Worm (Caenorhabditis elegans) whole organism, mixed stage, embryonic: ENCODE data around the gene suds-3.

Experiments
- M03D4.4 ChIP-seq: sonication (generic microtip); optimal IDR thresholded peaks from 2 replicates; lab custom pipeline; 2017; ENCODE audit warnings: mild to moderate bottlenecking, missing genetic modification characterization, missing compliant biosample characterization
- bed-3 ChIP-seq: fragments of 200-800 bp; sonication (Bioruptor generic); optimal IDR thresholded peaks from 3 replicates; lab custom pipeline; 2018; ENCODE audit warnings: mild to moderate bottlenecking, missing genetic modification characterization, moderate library complexity, missing compliant biosample characterization
- blmp-1 ChIP-seq: fragments of 150-350 bp; optimal IDR thresholded peaks from 2 replicates; lab custom pipeline; 2014; ENCODE audit warnings: missing biosample characterization, missing genetic modification characterization
- ceh-39 ChIP-seq: fragments of 150-350 bp; optimal IDR thresholded peaks from 2 replicates; lab custom pipeline; 2014; ENCODE audit warnings: missing biosample characterization, missing genetic modification characterization
- ceh-43 ChIP-seq: fragments of 200-800 bp; sonication (Bioruptor generic); optimal IDR thresholded peaks from 2 replicates; lab custom pipeline; 2018; ENCODE audit warnings: mild to moderate bottlenecking, missing genetic modification characterization, moderate library complexity, missing compliant biosample characterization
- ceh-83 ChIP-seq: fragments of 200-800 bp; sonication (Bioruptor generic); optimal IDR thresholded peaks from 2 replicates; lab custom pipeline; 2018; ENCODE audit warnings: mild to moderate bottlenecking, missing genetic modification characterization, missing compliant biosample characterization
- ces-1 ChIP-seq: fragments of 150-350 bp; optimal IDR thresholded peaks from 2 replicates; lab custom pipeline; 2014; ENCODE audit warnings: missing biosample characterization, missing genetic modification reagents, missing genetic modification characterization
- cnd-1 ChIP-seq: fragments of 200-800 bp; sonication (Bioruptor generic); optimal IDR thresholded peaks from 2 replicates; lab custom pipeline; 2018; ENCODE audit warnings: mild to moderate bottlenecking, missing genetic modification characterization, missing compliant biosample characterization
- drap-1 ChIP-seq: fragments of 200-800 bp; sonication (Bioruptor generic); optimal IDR thresholded peaks from 3 replicates; lab custom pipeline; 2018; ENCODE audit warnings: mild to moderate bottlenecking, missing genetic modification characterization, missing compliant biosample characterization
- elt-1 ChIP-seq: sonication (generic microtip); optimal IDR thresholded peaks from 2 replicates; lab custom pipeline; 2017; ENCODE audit warnings: missing genetic modification characterization, mild to moderate bottlenecking, missing compliant biosample characterization, antibody characterized with exemption, moderate library complexity, borderline replicate concordance; ENCODE audit not compliant: insufficient read depth
- elt-3 ChIP-seq: fragments of 150-350 bp; optimal IDR thresholded peaks from 2 replicates; lab custom pipeline; 2014; ENCODE audit warnings: missing biosample characterization, missing genetic modification characterization
- flh-1 ChIP-seq: fragments of 200-800 bp; sonication (Bioruptor generic); optimal IDR thresholded peaks from 2 replicates; lab custom pipeline; 2018; ENCODE audit warnings: mild to moderate bottlenecking, missing genetic modification characterization, moderate library complexity, missing compliant biosample characterization
- ham-2 ChIP-seq: fragments of 200-800 bp; sonication (Bioruptor generic); optimal IDR thresholded peaks from 2 replicates; lab custom pipeline; 2018; ENCODE audit warnings: mild to moderate bottlenecking, missing genetic modification characterization, missing compliant biosample characterization
- hlh-1 ChIP-seq: fragments of 150-350 bp; optimal IDR thresholded peaks from 2 replicates; lab custom pipeline; 2014; ENCODE audit warnings: missing biosample characterization, missing genetic modification reagents, missing genetic modification characterization
- lin-13 ChIP-seq: fragments of 150-350 bp; optimal IDR thresholded peaks from 2 replicates; lab custom pipeline; 2014; ENCODE audit warnings: missing biosample characterization, missing genetic modification characterization
- lin-32 ChIP-seq: fragments of 200-800 bp; sonication (Bioruptor generic); optimal IDR thresholded peaks from 2 replicates; lab custom pipeline; 2018; ENCODE audit warnings: mild to moderate bottlenecking, missing genetic modification characterization, missing compliant biosample characterization
- lsy-2 ChIP-seq: fragments of 150-350 bp; optimal IDR thresholded peaks from 2 replicates; lab custom pipeline; 2014; ENCODE audit warnings: missing biosample characterization, missing genetic modification characterization
- mab-5 ChIP-seq: fragments of 150-350 bp; optimal IDR thresholded peaks from 2 replicates; lab custom pipeline; 2014; ENCODE audit warnings: missing biosample characterization, missing genetic modification characterization
- mep-1 ChIP-seq: fragments of 150-350 bp; optimal IDR thresholded peaks from 2 replicates; lab custom pipeline; 2017; ENCODE audit warnings: missing biosample characterization, missing genetic modification reagents, missing genetic modification characterization, inconsistent platforms
- mls-2 ChIP-seq: sonication (generic microtip); optimal IDR thresholded peaks from 2 replicates; lab custom pipeline; 2016; ENCODE audit warnings: mild to moderate bottlenecking, missing genetic modification characterization, moderate library complexity, missing compliant biosample characterization
- nhr-12 ChIP-seq: fragments of 150-350 bp; optimal IDR thresholded peaks from 2 replicates; lab custom pipeline; 2014; ENCODE audit warnings: missing biosample characterization, missing genetic modification characterization
- nhr-2 ChIP-seq: fragments of 150-350 bp; optimal IDR thresholded peaks from 2 replicates; lab custom pipeline; 2014; ENCODE audit warnings: missing biosample characterization, missing genetic modification characterization
- nhr-237 ChIP-seq: fragments of 150-350 bp; optimal IDR thresholded peaks from 2 replicates; lab custom pipeline; 2014; ENCODE audit warnings: missing biosample characterization, missing genetic modification characterization
- nhr-28 ChIP-seq: fragments of 150-350 bp; optimal IDR thresholded peaks from 2 replicates; lab custom pipeline; 2014; ENCODE audit warnings: missing biosample characterization, missing genetic modification characterization
- nhr-76 ChIP-seq: sonication (generic microtip); optimal IDR thresholded peaks from 2 replicates; lab custom pipeline; 2017; ENCODE audit warnings: missing biosample characterization, missing genetic modification characterization
- pha-4 ChIP-seq: fragments of 150-350 bp; optimal IDR thresholded peaks from 2 replicates; lab custom pipeline; 2018; ENCODE audit warnings: missing biosample characterization, missing genetic modification reagents, missing genetic modification characterization
- sem-2 ChIP-seq: fragments of 200-800 bp; sonication (Bioruptor generic); optimal IDR thresholded peaks from 2 replicates; lab custom pipeline; 2018; ENCODE audit warnings: mild to moderate bottlenecking, missing genetic modification characterization, missing compliant biosample characterization
- snpc-4 ChIP-seq: fragments of 150-350 bp; optimal IDR thresholded peaks from 2 replicates; lab custom pipeline; 2014; ENCODE audit warnings: missing biosample characterization, missing genetic modification characterization
- sptf-1 ChIP-seq: sonication (generic microtip); optimal IDR thresholded peaks from 2 replicates; lab custom pipeline; 2017; ENCODE audit warnings: mild to moderate bottlenecking, missing genetic modification characterization, moderate library complexity, missing compliant biosample characterization
- tbx-8 ChIP-seq: fragments of 200-800 bp; sonication (Bioruptor generic); optimal IDR thresholded peaks from 2 replicates; lab custom pipeline; 2018; ENCODE audit warnings: mild to moderate bottlenecking, missing genetic modification characterization, moderate library complexity, missing compliant biosample characterization
- unc-120 ChIP-seq: sonication (generic microtip); optimal IDR thresholded peaks from 2 replicates; lab custom pipeline; 2017; ENCODE audit warnings: missing genetic modification characterization, missing compliant biosample characterization; ENCODE audit not compliant: poor library complexity, severe bottlenecking
- unc-39 ChIP-seq: fragments of 150-350 bp; optimal IDR thresholded peaks from 2 replicates; lab custom pipeline; 2014; ENCODE audit warnings: missing biosample characterization, missing genetic modification characterization
- unc-62 ChIP-seq: fragments of 150-350 bp; optimal IDR thresholded peaks from 2 replicates; lab custom pipeline; 2014; ENCODE audit warnings: missing biosample characterization, missing genetic modification reagents, missing genetic modification characterization
- zip-8 ChIP-seq: fragments of 150-350 bp; optimal IDR thresholded peaks from 2 replicates; lab custom pipeline; 2014; ENCODE audit warnings: missing biosample characterization, missing genetic modification characterization
- ztf-11 ChIP-seq: fragments of 150-350 bp; optimal IDR thresholded peaks from 2 replicates; lab custom pipeline; 2014; ENCODE audit warnings: missing biosample characterization, missing genetic modification characterization

The suds-3 gene

DNA sequence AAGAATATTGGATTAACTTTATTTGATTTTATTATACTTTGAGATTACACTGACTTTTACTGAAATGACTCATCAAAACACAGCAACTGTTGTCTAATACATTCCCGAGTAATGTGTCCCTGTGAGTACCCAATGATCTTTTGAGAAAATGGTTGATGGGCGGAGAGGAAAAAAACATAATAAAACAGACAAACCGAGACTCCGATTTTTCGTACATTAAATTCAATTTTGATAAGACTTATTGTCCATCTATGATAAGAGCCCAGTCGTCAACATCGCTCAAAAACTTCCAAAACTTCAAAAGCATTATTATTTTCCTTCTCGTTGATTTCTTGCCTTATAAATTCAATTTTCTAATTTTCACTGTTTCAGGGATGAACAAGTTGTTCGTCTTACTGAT, 20.0 kb downstream of the suds-3 start, which contains the start of gene ttr-46:
ttr-46 (plus strand) TSS at position 373 of the 400 bp plus-strand sequence.
- TF ChIP-seq lin-13 (no peak), hlh-1 (tag; lab: Kevin White, UChicago) (no peak), mls-2 (tag; lab: Kevin White, UChicago) (no peak), blmp-1 (tag; lab: Kevin White, UChicago) (no peak), unc-120 (tag; lab: Kevin White, UChicago) (no peak), ceh-43 (no peak)

DNA sequence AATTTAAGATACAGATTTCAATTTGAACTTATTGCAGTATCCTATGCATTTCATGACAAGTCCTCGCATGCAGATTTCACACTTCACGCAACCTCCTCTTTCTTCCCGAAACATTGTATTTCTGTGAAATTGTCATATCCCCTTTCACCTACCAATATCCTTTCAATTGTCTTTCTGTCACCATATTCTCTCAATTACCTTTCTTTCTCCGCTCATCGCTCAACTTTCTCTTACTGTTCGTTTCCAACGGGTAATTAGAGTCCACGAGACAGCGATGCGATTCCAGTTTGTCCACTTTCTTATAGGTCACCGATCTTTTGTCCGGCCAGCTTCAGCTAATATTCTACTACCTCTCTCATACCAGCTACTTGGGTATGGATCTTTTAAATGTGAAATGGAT, 21.6 kb downstream of the suds-3 start, which contains the start of gene mam-5:
mam-5 (plus strand) TSS at position 304 of the 400 bp plus-strand sequence.
- TF ChIP-seq snpc-4 (tag; lab: Kevin White, UChicago) (no peak), mep-1 (tag; lab: Kevin White, UChicago) (no peak), blmp-1 (tag; lab: Kevin White, UChicago) (peak; percentile 56), drap-1 (GFP tag; lab: Kevin White, UChicago) (no peak), nhr-2 (tag; lab: Kevin White, UChicago) (no peak), ceh-43 (no peak)
- TF ChIP-seq, all 35 proteins: peak for 1

- TF ChIP-seq nhr-12 (no peak), lin-32 (GFP tag; lab: Kevin White, UChicago) (no peak), cnd-1 (tag; lab: Kevin White, UChicago) (no peak), drap-1 (GFP tag; lab: Kevin White, UChicago) (no peak), sem-2 (GFP tag; lab: Kevin White, UChicago) (no peak), mab-5 (tag; lab: Kevin White, UChicago) (no peak), zip-8 (tag; lab: Kevin White, UChicago) (no peak), nhr-76 (tag; lab: Kevin White, UChicago) (no peak), snpc-4 (tag; lab: Kevin White, UChicago) (no peak), lsy-2 (tag; lab: Kevin White, UChicago) (no peak), M03D4.4 (tag; lab: Kevin White, UChicago) (no peak), ceh-39 (no peak), ham-2 (GFP tag; lab: Kevin White, UChicago) (no peak), unc-39 (tag; lab: Kevin White, UChicago) (no peak)
Measured at ce11 chrV:9958231-9958630, 27.4 kb downstream of the suds-3 start, which contains the start of gene anmt-3. Gene anmt-3, minus strand, starts transcription at chrV:9958331.

ce11 chrV:9958654-9959053, 27.8 kb downstream of the suds-3 start:
- TF ChIP-seq ham-2 (GFP tag; lab: Kevin White, UChicago) (no peak), M03D4.4 (tag; lab: Kevin White, UChicago) (no peak), nhr-237 (no peak), snpc-4 (tag; lab: Kevin White, UChicago) (no peak), mab-5 (tag; lab: Kevin White, UChicago) (peak; percentile 35), unc-120 (tag; lab: Kevin White, UChicago) (peak; percentile 66), unc-62 (GFP tag; lab: Kevin White, UChicago) (peak; percentile 66), nhr-76 (tag; lab: Kevin White, UChicago) (no peak), bed-3 (GFP tag; lab: Kevin White, UChicago) (no peak), ceh-83 (GFP tag; lab: Kevin White, UChicago) (no peak), lin-13 (no peak), tbx-8 (GFP tag; lab: Kevin White, UChicago) (no peak), drap-1 (GFP tag; lab: Kevin White, UChicago) (no peak), zip-8 (tag; lab: Kevin White, UChicago) (no peak), mep-1 (tag; lab: Kevin White, UChicago) (no peak), ceh-43 (no peak), nhr-12 (no peak), elt-3 (tag; lab: Kevin White, UChicago) (no peak), nhr-28 (no peak), lin-32 (GFP tag; lab: Kevin White, UChicago) (no peak), lsy-2 (tag; lab: Kevin White, UChicago) (no peak), pha-4 (no peak), elt-1 (no peak), cnd-1 (tag; lab: Kevin White, UChicago) (no peak), sem-2 (GFP tag; lab: Kevin White, UChicago) (no peak), mls-2 (tag; lab: Kevin White, UChicago) (no peak), sptf-1 (tag; lab: Kevin White, UChicago) (no peak), nhr-2 (tag; lab: Kevin White, UChicago) (no peak), ceh-39 (no peak), ztf-11 (no peak), unc-39 (tag; lab: Kevin White, UChicago) (no peak), hlh-1 (tag; lab: Kevin White, UChicago) (peak; percentile 98), blmp-1 (tag; lab: Kevin White, UChicago) (no peak), ces-1 (GFP tag; lab: Kevin White, UChicago) (no peak), flh-1 (GFP tag; lab: Kevin White, UChicago) (no peak)
